Fruit fly (Drosophila melanogaster) whole organism, embryonic: Measurements from ENCODE around the gene AstA.

Experiments used
- Asciz ChIP-seq: fragments of 200-800 bp; sonication (Bioruptor generic); optimal IDR thresholded peaks from 2 replicates; lab custom pipeline; 2017; ENCODE audit warnings: missing biosample characterization, mild to moderate bottlenecking, missing genetic modification characterization, missing genetic modification reagents
- Bgb ChIP-seq: fragments of 200-800 bp; sonication (Bioruptor generic); IDR thresholded peaks from 2 replicates; pipeline ENCODE4 v1.3.6; 2022; ENCODE audit warnings: missing biosample characterization, missing genetic modification characterization; ENCODE audit not compliant: partially characterized antibody
- CG10462 ChIP-seq: fragments of 200-800 bp; sonication (Bioruptor generic); optimal IDR thresholded peaks from 2 replicates; lab custom pipeline; 2016; ENCODE audit warnings: missing biosample characterization, missing genetic modification characterization
- CG10959 ChIP-seq: fragments of 200-800 bp; sonication (Bioruptor generic); IDR thresholded peaks from 2 replicates; pipeline ENCODE4 v1.3.6; 2022; ENCODE audit warnings: missing biosample characterization, missing genetic modification characterization
- CG11247 ChIP-seq: fragments of 200-800 bp; sonication (Bioruptor generic); IDR thresholded peaks from 2 replicates; pipeline ENCODE4 v1.3.6; 2022; ENCODE audit warnings: missing biosample characterization, missing genetic modification characterization
- CG11456 ChIP-seq: fragments of 200-800 bp; sonication (Bioruptor generic); IDR thresholded peaks from 3 replicates; pipeline ENCODE4 v1.3.6; 2022; ENCODE audit warnings: missing biosample characterization, missing genetic modification characterization
- CG11723 ChIP-seq: fragments of 200-800 bp; sonication (Bioruptor generic); optimal IDR thresholded peaks from 2 replicates; lab custom pipeline; 2017; ENCODE audit warnings: missing biosample characterization, mild to moderate bottlenecking, missing genetic modification characterization
- CG13123 ChIP-seq: fragments of 200-800 bp; sonication (Bioruptor generic); optimal IDR thresholded peaks from 2 replicates; lab custom pipeline; 2016; ENCODE audit warnings: missing biosample characterization, missing genetic modification characterization
- CG13424 ChIP-seq: fragments of 200-800 bp; sonication (Bioruptor generic); optimal IDR thresholded peaks from 2 replicates; lab custom pipeline; 2019; ENCODE audit warnings: missing biosample characterization, mild to moderate bottlenecking, missing genetic modification characterization, moderate library complexity
- CG14965 ChIP-seq: fragments of 200-800 bp; sonication (Bioruptor generic); optimal IDR thresholded peaks from 2 replicates; lab custom pipeline; 2016; ENCODE audit warnings: missing biosample characterization, missing genetic modification characterization, borderline replicate concordance
- CG1602 ChIP-seq: fragments of 200-800 bp; sonication (Bioruptor generic); optimal IDR thresholded peaks from 3 replicates; lab custom pipeline; 2016; ENCODE audit warnings: missing biosample characterization, missing genetic modification characterization
- CG17361 ChIP-seq: fragments of 200-800 bp; sonication (Bioruptor generic); IDR thresholded peaks from 3 replicates; pipeline ENCODE4 v1.3.6; 2022; ENCODE audit warnings: missing biosample characterization, missing genetic modification characterization
- CG1832 ChIP-seq: fragments of 200-800 bp; sonication (Bioruptor generic); optimal IDR thresholded peaks from 2 replicates; lab custom pipeline; 2017; ENCODE audit warnings: missing biosample characterization, mild to moderate bottlenecking, missing genetic modification characterization, inconsistent platforms
- CG3281 ChIP-seq: fragments of 200-800 bp; sonication (Bioruptor generic); optimal IDR thresholded peaks from 3 replicates; lab custom pipeline; 2017; ENCODE audit warnings: missing biosample characterization, mild to moderate bottlenecking, missing genetic modification characterization
- CG33213 ChIP-seq: fragments of 200-800 bp; sonication (Bioruptor generic); optimal IDR thresholded peaks from 3 replicates; lab custom pipeline; 2016; ENCODE audit warnings: missing biosample characterization, missing genetic modification characterization
- CG43689 ChIP-seq: fragments of 200-800 bp; sonication (Bioruptor generic); IDR thresholded peaks from 2 replicates; pipeline ENCODE4 v1.3.6; 2022; ENCODE audit warnings: missing biosample characterization, missing genetic modification characterization
- CG6175 ChIP-seq: fragments of 200-800 bp; sonication (Bioruptor generic); IDR thresholded peaks from 3 replicates; pipeline ENCODE4 v1.3.6; 2022; ENCODE audit warnings: missing biosample characterization, missing genetic modification characterization
- CG6854 ChIP-seq: fragments of 200-800 bp; sonication (Bioruptor generic); optimal IDR thresholded peaks from 3 replicates; lab custom pipeline; 2017; ENCODE audit warnings: missing biosample characterization, mild to moderate bottlenecking, missing genetic modification characterization
- CG7556 ChIP-seq: fragments of 200-800 bp; sonication (Bioruptor generic); optimal IDR thresholded peaks from 2 replicates; lab custom pipeline; 2017; ENCODE audit warnings: missing biosample characterization, mild to moderate bottlenecking, missing genetic modification characterization
- CG7786 ChIP-seq: fragments of 200-800 bp; sonication (Bioruptor generic); optimal IDR thresholded peaks from 2 replicates; lab custom pipeline; 2016; ENCODE audit warnings: missing biosample characterization, missing genetic modification characterization
- CG8765 ChIP-seq: fragments of 200-800 bp; sonication (Bioruptor generic); IDR thresholded peaks from 2 replicates; pipeline ENCODE4 v1.3.6; 2022; ENCODE audit warnings: missing biosample characterization, missing genetic modification characterization
- Camta ChIP-seq: fragments of 200-800 bp; sonication (Bioruptor generic); optimal IDR thresholded peaks from 2 replicates; lab custom pipeline; 2016; ENCODE audit warnings: missing biosample characterization, missing genetic modification characterization
- CrebB ChIP-seq: fragments of 200-800 bp; sonication (Bioruptor generic); optimal IDR thresholded peaks from 3 replicates; lab custom pipeline; 2018; ENCODE audit warnings: missing biosample characterization, mild to moderate bottlenecking, missing genetic modification characterization
- GATAe ChIP-seq: fragments of 200-800 bp; sonication (Bioruptor generic); conservative IDR thresholded peaks from 2 replicates; pipeline ENCODE4 v1.3.6; 2022; ENCODE audit warnings: missing biosample characterization, missing genetic modification characterization
- H15 ChIP-seq: fragments of 200-800 bp; sonication (Bioruptor generic); IDR thresholded peaks from 3 replicates; pipeline ENCODE4 v1.3.6; 2022; ENCODE audit warnings: missing biosample characterization, missing genetic modification characterization
- H2.0 ChIP-seq: fragments of 200-800 bp; sonication (Bioruptor generic); IDR thresholded peaks from 2 replicates; pipeline ENCODE4 v1.3.6; 2022; ENCODE audit warnings: missing biosample characterization, missing genetic modification characterization
- Mes4 ChIP-seq: fragments of 200-800 bp; sonication (Bioruptor generic); optimal IDR thresholded peaks from 2 replicates; lab custom pipeline; 2016; ENCODE audit warnings: missing biosample characterization, missing genetic modification characterization
- Trl ChIP-seq, 3 experiments: fragments of >200 bp in 2 of 3; fragments of 200-800 bp in 1 of 3; sonication (Bioruptor generic) in 1 of 3; optimal IDR thresholded peaks; 2 replicates in 1 of 3; 3 replicates in 2 of 3; lab custom pipeline; 2016 to 2017; ENCODE audit warnings: missing biosample characterization in 1 of 3, missing genetic modification characterization in 1 of 3
- Usf ChIP-seq: fragments of 200-800 bp; sonication (Bioruptor generic); optimal IDR thresholded peaks from 2 replicates; lab custom pipeline; 2017; ENCODE audit warnings: missing genotype, missing biosample characterization, missing genetic modification characterization
- ara ChIP-seq: fragments of 200-800 bp; sonication (Bioruptor generic); IDR thresholded peaks from 2 replicates; pipeline ENCODE4 v1.3.6; 2022; ENCODE audit warnings: missing biosample characterization, missing genetic modification characterization
- bbx ChIP-seq: fragments of 200-800 bp; sonication (Bioruptor generic); IDR thresholded peaks from 2 replicates; pipeline ENCODE4 v1.3.6; 2022; ENCODE audit warnings: missing biosample characterization, missing genetic modification characterization; ENCODE audit not compliant: partially characterized antibody
- bigmax ChIP-seq: fragments of 200-800 bp; sonication (Bioruptor generic); optimal IDR thresholded peaks from 2 replicates; lab custom pipeline; 2018; ENCODE audit warnings: missing biosample characterization, mild to moderate bottlenecking, missing genetic modification characterization
- dysf ChIP-seq: fragments of 200-800 bp; sonication (Bioruptor generic); IDR thresholded peaks from 3 replicates; pipeline ENCODE4 v1.3.6; 2022; ENCODE audit warnings: missing biosample characterization, missing genetic modification characterization
- h ChIP-seq: fragments of >200 bp; optimal IDR thresholded peaks from 2 replicates; lab custom pipeline; 2017
- kay ChIP-seq: fragments of 200-800 bp; sonication (Bioruptor generic); optimal IDR thresholded peaks from 2 replicates; lab custom pipeline; 2016; ENCODE audit warnings: missing biosample characterization, missing genetic modification characterization
- klu ChIP-seq: fragments of 200-800 bp; sonication (Bioruptor generic); IDR thresholded peaks from 2 replicates; pipeline ENCODE4 v1.3.6; 2022; ENCODE audit warnings: missing biosample characterization, missing genetic modification characterization
- luna ChIP-seq: fragments of 200-800 bp; sonication (Bioruptor generic); optimal IDR thresholded peaks from 2 replicates; lab custom pipeline; 2016; ENCODE audit warnings: missing biosample characterization, missing genetic modification characterization
- nom ChIP-seq: fragments of 200-800 bp; sonication (Bioruptor generic); optimal IDR thresholded peaks from 2 replicates; lab custom pipeline; 2017; ENCODE audit warnings: missing biosample characterization, missing genetic modification characterization, mild to moderate bottlenecking, moderate library complexity, missing genetic modification reagents
- p53 ChIP-seq: fragments of 200-800 bp; sonication (Bioruptor generic); optimal IDR thresholded peaks from 2 replicates; lab custom pipeline; 2016; ENCODE audit warnings: missing biosample characterization, missing genetic modification characterization
- ranshi ChIP-seq: fragments of 200-800 bp; sonication (Bioruptor generic); IDR thresholded peaks from 2 replicates; pipeline ENCODE4 v1.3.6; 2022; ENCODE audit warnings: missing biosample characterization, missing genetic modification characterization
- repo ChIP-seq: fragments of 200-800 bp; sonication (Bioruptor generic); optimal IDR thresholded peaks from 2 replicates; lab custom pipeline; 2016; ENCODE audit warnings: missing biosample characterization, missing genetic modification characterization
- shn ChIP-seq: fragments of 200-800 bp; sonication (Bioruptor generic); optimal IDR thresholded peaks from 3 replicates; lab custom pipeline; 2016; ENCODE audit warnings: missing biosample characterization, missing genetic modification characterization
- slp2 ChIP-seq: fragments of 200-800 bp; sonication (Bioruptor generic); optimal IDR thresholded peaks from 2 replicates; lab custom pipeline; 2016; ENCODE audit warnings: missing biosample characterization, missing genetic modification characterization
- sr ChIP-seq: fragments of 200-800 bp; sonication (Bioruptor generic); IDR thresholded peaks from 3 replicates; pipeline ENCODE4 v1.3.6; 2022; ENCODE audit warnings: missing biosample characterization, missing genetic modification characterization
- ssp ChIP-seq: fragments of 200-800 bp; sonication (Bioruptor generic); IDR thresholded peaks from 2 replicates; pipeline ENCODE4 v1.3.6; 2022; ENCODE audit warnings: missing biosample characterization, missing genetic modification characterization
- trh ChIP-seq: fragments of 200-800 bp; sonication (Bioruptor generic); optimal IDR thresholded peaks from 2 replicates; lab custom pipeline; 2016; ENCODE audit warnings: missing biosample characterization, missing genetic modification characterization
- twi ChIP-seq: fragments of 200-800 bp; optimal IDR thresholded peaks from 2 replicates; lab custom pipeline; 2019; ENCODE audit warnings: missing biosample characterization, mild to moderate bottlenecking, missing genetic modification characterization, moderate library complexity
- vvl ChIP-seq: fragments of 200-800 bp; sonication (Bioruptor generic); IDR thresholded peaks from 2 replicates; pipeline ENCODE4 v1.3.6; 2022; ENCODE audit warnings: missing biosample characterization, missing genetic modification characterization
- zen ChIP-seq: fragments of 200-800 bp; sonication (Bioruptor generic); optimal IDR thresholded peaks from 3 replicates; lab custom pipeline; 2018; ENCODE audit warnings: missing biosample characterization, mild to moderate bottlenecking, missing genetic modification characterization, moderate library complexity

AstA gene

DNA sequence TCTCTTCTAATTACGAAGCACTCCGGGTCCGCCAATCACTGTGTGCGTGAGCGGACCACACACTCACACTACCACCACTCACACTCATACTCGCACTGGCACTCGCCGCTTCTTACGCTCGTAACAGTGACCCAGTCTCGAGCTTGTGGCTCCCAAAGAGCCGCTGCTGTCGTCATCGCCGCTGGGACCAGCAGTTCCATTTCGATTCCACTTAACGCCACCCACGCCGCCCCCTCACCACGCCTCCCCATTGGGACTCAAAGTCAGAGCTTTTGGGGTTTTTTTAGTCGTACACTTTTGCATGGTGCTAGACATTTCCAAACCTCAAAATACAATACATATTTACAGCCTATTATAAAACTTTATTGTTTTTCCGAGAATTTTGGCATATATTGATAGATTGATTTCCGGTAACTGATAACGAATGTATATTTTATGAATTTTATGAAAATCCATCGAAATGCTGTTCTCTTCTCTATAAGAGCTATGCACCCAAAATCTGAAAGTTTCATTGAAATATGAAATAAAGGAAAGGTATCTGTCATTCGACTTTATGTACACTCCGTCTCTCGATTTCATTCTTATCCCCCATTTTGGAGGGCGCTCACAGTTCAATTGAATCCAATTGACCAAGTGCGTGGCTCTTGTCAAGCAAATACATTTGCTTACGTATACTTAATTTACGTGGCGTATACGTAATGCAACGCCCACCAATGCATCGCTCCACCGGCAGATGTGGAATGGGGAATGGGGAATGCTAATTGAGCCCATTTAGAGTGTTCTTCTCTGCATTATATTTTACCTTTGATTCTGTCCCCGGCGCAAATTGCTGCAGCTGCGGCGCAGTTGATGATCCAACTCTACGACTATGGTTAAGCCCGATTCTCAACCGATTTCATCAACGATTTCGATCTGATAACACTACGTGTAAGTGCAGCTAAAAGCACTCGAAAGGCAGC lies 6.7 kb upstream of the AstA start, which contains the start of gene CG42331 (continued):
- TF ChIP-seq ranshi (GFP tag; lab: Robert Waterston, UW) = peak; percentile 44; the same call in 1 of the 2 replicates
- no peak for TF ChIP-seq CG11456
- peak; percentile 83 for TF ChIP-seq dysf (GFP tag; lab: Robert Waterston, UW)
- no peak for TF ChIP-seq nom
- no peak for TF ChIP-seq p53
- TF ChIP-seq CG33213 (GFP tag; lab: Kevin White, UChicago) = no peak
- no peak for TF ChIP-seq vvl (GFP tag; lab: Robert Waterston, UW)
- TF ChIP-seq CG13424 (tag; lab: Kevin White, UChicago) = peak; percentile 69
- no peak for TF ChIP-seq twi (tag; lab: Kevin White, UChicago)
- TF ChIP-seq CrebB = no peak
- peak; percentile 60 for TF ChIP-seq CG7786 (GFP tag; lab: Kevin White, UChicago)
- no peak for TF ChIP-seq ssp (GFP tag; lab: Robert Waterston, UW)
- TF ChIP-seq sr = peak; percentile 66; the same call in 2 of the 3 replicates
- no peak for TF ChIP-seq CG10959 (GFP tag; lab: Robert Waterston, UW)
- peak; percentile 16 for TF ChIP-seq CG1602
- peak; percentile 14 for TF ChIP-seq CG11723 (GFP tag; lab: Kevin White, UChicago)
- TF ChIP-seq CG7556 (GFP tag; lab: Kevin White, UChicago) = peak; percentile 73
- peak; percentile 69 for TF ChIP-seq CG17361 (GFP tag; lab: Robert Waterston, UW)
- peak; percentile 52 for TF ChIP-seq slp2
- no peak for TF ChIP-seq h (lab: Kevin White, UChicago)
- TF ChIP-seq CG3281 = peak; percentile 71
- TF ChIP-seq CG11247 = no peak
- TF ChIP-seq Mes4 = no peak
- TF ChIP-seq luna = no peak
- no peak for TF ChIP-seq ara (GFP tag; lab: Robert Waterston, UW)
- no peak for TF ChIP-seq Usf (GFP tag; lab: Kevin White, UChicago)
- TF ChIP-seq Asciz (GFP tag; lab: Kevin White, UChicago) = peak; percentile 63
- no peak for TF ChIP-seq CG43689 (GFP tag; lab: Robert Waterston, UW)
- no peak for TF ChIP-seq zen
- TF ChIP-seq CG14965 (GFP tag; lab: Kevin White, UChicago) = no peak
- TF ChIP-seq CG6175 (GFP tag; lab: Robert Waterston, UW) = peak; percentile 18; the same call in 1 of the 3 replicates
- no peak for TF ChIP-seq bigmax (GFP tag; lab: Kevin White, UChicago)
- TF ChIP-seq klu = peak; percentile 64
- TF ChIP-seq Trl (optimal IDR thresholded peaks at IDR 0.05; lab: Kevin White, UChicago) = peak; percentile 35 to 60
- peak; percentile 27 for TF ChIP-seq Trl (GFP tag; optimal IDR thresholded peaks at IDR 0.05; lab: Kevin White, UChicago)
- TF ChIP-seq repo (GFP tag; lab: Kevin White, UChicago) = no peak
- TF ChIP-seq H15 (GFP tag; lab: Robert Waterston, UW) = peak; percentile 42; the same call in 1 of the 3 replicates
- no peak for TF ChIP-seq Bgb (GFP tag; lab: Robert Waterston, UW)
- no peak for TF ChIP-seq CG8765 (GFP tag; lab: Robert Waterston, UW)
- peak; percentile 39 for TF ChIP-seq Camta (GFP tag; lab: Kevin White, UChicago)
- 0 out of 2 replicates have a peak, but pooled peaks have one; percentile 31 for TF ChIP-seq H2.0 (GFP tag; lab: Robert Waterston, UW)
- TF ChIP-seq CG6854 = no peak
- TF ChIP-seq shn (GFP tag; lab: Kevin White, UChicago) = peak; percentile 57
- peak; percentile 3 for TF ChIP-seq CG10462 (GFP tag; lab: Kevin White, UChicago)
- no peak for TF ChIP-seq trh (GFP tag; lab: Kevin White, UChicago)
- peak; percentile 55; the same call in 1 of the 2 replicates for TF ChIP-seq GATAe
- TF ChIP-seq CG13123 (GFP tag; lab: Kevin White, UChicago) = no peak
- no peak for TF ChIP-seq bbx (GFP tag; lab: Robert Waterston, UW)
- no peak for TF ChIP-seq CG1832 (GFP tag; lab: Kevin White, UChicago)
- TF ChIP-seq kay (GFP tag; lab: Kevin White, UChicago) = no peak
